Worm (Caenorhabditis elegans) whole organism, L4 larva: ENCODE results near the gene H13N06.7.

Source experiments
- F10B5.3 ChIP-seq: sonication (generic microtip); optimal IDR thresholded peaks from 2 replicates; lab custom pipeline; 2016; ENCODE audit warnings: mild to moderate bottlenecking, missing genetic modification characterization, missing compliant biosample characterization
- F26F4.8 ChIP-seq: fragments of 200-800 bp; sonication (Bioruptor generic); conservative IDR thresholded peaks from 2 replicates; pipeline ENCODE4 v1.3.6; 2022; ENCODE audit warnings: missing genetic modification characterization, missing compliant biosample characterization
- F49E8.2 ChIP-seq: sonication (generic microtip); optimal IDR thresholded peaks from 2 replicates; lab custom pipeline; 2016; ENCODE audit warnings: missing compliant biosample characterization, mild to moderate bottlenecking, missing genetic modification characterization, borderline replicate concordance
- Y48G9A.11 ChIP-seq: fragments of 200-800 bp; sonication (Bioruptor generic); IDR thresholded peaks from 2 replicates; pipeline ENCODE4 v1.3.6; 2022; ENCODE audit warnings: missing genetic modification reagents, missing genetic modification characterization, missing compliant biosample characterization
- aha-1 ChIP-seq: fragments of 150-350 bp; peaks from one replicate; lab custom pipeline; 2014; ENCODE audit warnings: missing biosample characterization, missing genetic modification characterization
- aly-2 ChIP-seq: sonication (generic microtip); optimal IDR thresholded peaks from 2 replicates; lab custom pipeline; 2018; ENCODE audit warnings: missing biosample characterization, missing genetic modification characterization
- ama-1 ChIP-seq: fragments of 150-350 bp; optimal IDR thresholded peaks from 2 replicates; lab custom pipeline; 2014; ENCODE audit warnings: inconsistent platforms, mixed read lengths
- ceh-20 ChIP-seq: fragments of 200-800 bp; sonication (Bioruptor generic); IDR thresholded peaks from 2 replicates; pipeline ENCODE4 v1.3.6; 2022; ENCODE audit warnings: missing genetic modification reagents, missing genetic modification characterization, missing compliant biosample characterization
- ceh-28 ChIP-seq: fragments of 150-350 bp; optimal IDR thresholded peaks from 2 replicates; lab custom pipeline; 2014; ENCODE audit warnings: missing biosample characterization, missing genetic modification reagents, missing genetic modification characterization
- ceh-32 ChIP-seq: sonication (generic microtip); optimal IDR thresholded peaks from 2 replicates; lab custom pipeline; 2016; ENCODE audit warnings: mild to moderate bottlenecking, missing genetic modification characterization, missing compliant biosample characterization; ENCODE audit not compliant: poor library complexity
- ceh-62 ChIP-seq: sonication (generic microtip); optimal IDR thresholded peaks from 2 replicates; lab custom pipeline; 2017; ENCODE audit warnings: missing biosample characterization, missing genetic modification characterization
- cey-2 ChIP-seq: sonication (generic microtip); optimal IDR thresholded peaks from 3 replicates; lab custom pipeline; 2017; ENCODE audit warnings: missing genetic modification characterization, mild to moderate bottlenecking, missing compliant biosample characterization, antibody characterized with exemption, borderline replicate concordance; ENCODE audit not compliant: insufficient read depth
- ctbp-1 ChIP-seq: fragments of 200-800 bp; sonication (Bioruptor generic); IDR thresholded peaks from 2 replicates; pipeline ENCODE4 v1.3.6; 2022; ENCODE audit warnings: missing genetic modification reagents, missing genetic modification characterization, missing compliant biosample characterization
- daf-16 ChIP-seq, 3 experiments: sonication (generic microtip); optimal IDR thresholded peaks; 2 replicates each; lab custom pipeline; 2016 to 2017; ENCODE audit warnings: missing genetic modification characterization in 3 of 3, missing genetic modification reagents in 3 of 3, mild to moderate bottlenecking in 2 of 3, missing compliant biosample characterization in 2 of 3, missing biosample characterization in 1 of 3, moderate library complexity in 1 of 3
- dmd-6 ChIP-seq: fragments of 200-800 bp; sonication (Bioruptor generic); IDR thresholded peaks from 2 replicates; pipeline ENCODE4 v1.3.6; 2022; ENCODE audit warnings: missing genetic modification reagents, missing genetic modification characterization, missing compliant biosample characterization
- dve-1 ChIP-seq: sonication (generic microtip); optimal IDR thresholded peaks from 2 replicates; lab custom pipeline; 2017; ENCODE audit warnings: antibody characterized with exemption, mild to moderate bottlenecking, missing genetic modification characterization, missing compliant biosample characterization; ENCODE audit not compliant: insufficient read depth
- fos-1 ChIP-seq: fragments of 150-350 bp; optimal IDR thresholded peaks from 2 replicates; lab custom pipeline; 2014; ENCODE audit warnings: missing biosample characterization, missing genetic modification characterization
- gei-8 ChIP-seq: fragments of 200-800 bp; sonication (Bioruptor generic); optimal IDR thresholded peaks from 2 replicates; lab custom pipeline; 2018; ENCODE audit warnings: mild to moderate bottlenecking, missing genetic modification characterization, missing compliant biosample characterization
- hlh-11 ChIP-seq: fragments of 200-800 bp; sonication (Bioruptor generic); optimal IDR thresholded peaks from 2 replicates; lab custom pipeline; 2018; ENCODE audit warnings: mild to moderate bottlenecking, missing genetic modification characterization, missing compliant biosample characterization
- hlh-30 ChIP-seq: sonication (generic microtip); optimal IDR thresholded peaks from 2 replicates; lab custom pipeline; 2017; ENCODE audit warnings: antibody characterized with exemption, mild to moderate bottlenecking, missing genetic modification characterization, missing compliant biosample characterization; ENCODE audit not compliant: insufficient read depth
- lin-1 ChIP-seq: fragments of 200-800 bp; sonication (Bioruptor generic); IDR thresholded peaks from 2 replicates; pipeline ENCODE4 v1.3.6; 2022; ENCODE audit warnings: missing genetic modification reagents, missing genetic modification characterization, missing compliant biosample characterization
- lin-15B ChIP-seq: fragments of 150-350 bp; sonication (generic microtip); optimal IDR thresholded peaks from 3 replicates; lab custom pipeline; 2014; ENCODE audit warnings: missing biosample characterization, missing genetic modification characterization
- lir-3 ChIP-seq: sonication (generic microtip); optimal IDR thresholded peaks from 2 replicates; lab custom pipeline; 2016; ENCODE audit warnings: mild to moderate bottlenecking, missing genetic modification characterization, missing compliant biosample characterization
- lsy-2 ChIP-seq, 2 experiments: fragments of 150-350 bp in 1 of 2; sonication (generic microtip) in 1 of 2; optimal IDR thresholded peaks; 2 replicates each; lab custom pipeline; 2014 to 2017; ENCODE audit warnings: missing biosample characterization in 2 of 2, missing genetic modification characterization in 2 of 2
- madf-9 ChIP-seq: fragments of 200-800 bp; sonication (Bioruptor generic); conservative IDR thresholded peaks from 2 replicates; pipeline ENCODE4 v1.3.6; 2022; ENCODE audit warnings: missing genetic modification reagents, missing genetic modification characterization, missing compliant biosample characterization
- mdl-1 ChIP-seq, 2 experiments: fragments of 150-350 bp in 1 of 2; sonication (generic microtip) in 1 of 2; optimal IDR thresholded peaks; 2 replicates each; lab custom pipeline; 2014 to 2017; ENCODE audit warnings: missing biosample characterization in 2 of 2, missing genetic modification characterization in 2 of 2
- mdt-29 ChIP-seq: fragments of 200-800 bp; sonication (Bioruptor generic); IDR thresholded peaks from 2 replicates; pipeline ENCODE4 v1.3.6; 2022; ENCODE audit warnings: missing genetic modification reagents, missing genetic modification characterization, missing compliant biosample characterization
- mxl-3 ChIP-seq: fragments of 200-800 bp; sonication (Bioruptor generic); optimal IDR thresholded peaks from 2 replicates; lab custom pipeline; 2018; ENCODE audit warnings: mild to moderate bottlenecking, missing genetic modification characterization, missing compliant biosample characterization
- nhr-102 ChIP-seq: sonication (generic microtip); optimal IDR thresholded peaks from 2 replicates; lab custom pipeline; 2016; ENCODE audit warnings: mild to moderate bottlenecking, missing genetic modification characterization, moderate library complexity, missing compliant biosample characterization
- nhr-25 ChIP-seq: sonication (generic microtip); optimal IDR thresholded peaks from 2 replicates; lab custom pipeline; 2017; ENCODE audit warnings: missing genetic modification characterization, mild to moderate bottlenecking, missing compliant biosample characterization, antibody characterized with exemption, moderate library complexity, borderline replicate concordance; ENCODE audit not compliant: insufficient read depth
- nhr-28 ChIP-seq: fragments of 150-350 bp; optimal IDR thresholded peaks from 2 replicates; lab custom pipeline; 2014; ENCODE audit warnings: missing biosample characterization, missing genetic modification characterization
- nhr-48 ChIP-seq: sonication (generic microtip); optimal IDR thresholded peaks from 2 replicates; lab custom pipeline; 2016; ENCODE audit warnings: mild to moderate bottlenecking, missing genetic modification characterization, missing compliant biosample characterization
- nhr-77 ChIP-seq: fragments of 150-350 bp; optimal IDR thresholded peaks from 2 replicates; lab custom pipeline; 2014; ENCODE audit warnings: missing biosample characterization, missing genetic modification characterization
- pqm-1 ChIP-seq: sonication (generic microtip); optimal IDR thresholded peaks from 2 replicates; lab custom pipeline; 2017; ENCODE audit warnings: missing biosample characterization, missing genetic modification characterization
- sdz-12 ChIP-seq: fragments of 200-800 bp; sonication (Bioruptor generic); optimal IDR thresholded peaks from 2 replicates; lab custom pipeline; 2018; ENCODE audit warnings: mild to moderate bottlenecking, missing genetic modification characterization, missing compliant biosample characterization
- spr-3 ChIP-seq: fragments of 200-800 bp; sonication (Bioruptor generic); optimal IDR thresholded peaks from 2 replicates; lab custom pipeline; 2018; ENCODE audit warnings: mild to moderate bottlenecking, missing genetic modification characterization, missing compliant biosample characterization
- unc-62 ChIP-seq, 3 experiments: fragments of 150-350 bp in 1 of 3; sonication (generic microtip); optimal IDR thresholded peaks in 2 of 3; peaks in 1 of 3; 1 replicate in 1 of 3; 2 replicates in 2 of 3; lab custom pipeline; 2014 to 2017; ENCODE audit warnings: missing biosample characterization in 3 of 3, missing genetic modification characterization in 3 of 3, missing genetic modification reagents in 3 of 3, missing genotype in 1 of 3

H13N06.7 gene

DNA sequence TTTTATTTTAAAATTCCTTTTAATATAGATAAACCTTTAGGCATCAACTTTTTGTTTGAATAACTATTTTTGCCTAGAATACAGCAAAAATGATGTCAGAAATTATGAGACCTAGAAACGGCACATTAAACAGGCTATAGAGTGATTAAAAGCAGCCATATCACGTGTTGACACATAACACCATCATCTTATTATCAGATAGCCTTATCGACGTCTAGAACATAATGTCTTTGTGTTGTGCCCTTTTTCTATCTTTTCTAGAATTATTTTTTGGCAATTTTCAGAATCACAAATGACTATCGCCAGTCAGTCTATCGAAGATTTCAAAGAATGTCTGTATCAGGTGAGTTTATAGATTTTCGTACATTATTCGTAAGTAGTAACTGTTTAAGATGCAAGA, 8.8 kb upstream of the H13N06.7 start (continued):
- no peak for TF ChIP-seq pqm-1 (tag; lab: Kevin White, UChicago)
- TF ChIP-seq nhr-25: no peak
- no peak for TF ChIP-seq sdz-12 (GFP tag; lab: Kevin White, UChicago)
- no peak for TF ChIP-seq F10B5.3 (tag; lab: Kevin White, UChicago)
- peak; percentile 16 for TF ChIP-seq aha-1 (tag; lab: Kevin White, UChicago)
- TF ChIP-seq, all 104 proteins: peak for 6

DNA sequence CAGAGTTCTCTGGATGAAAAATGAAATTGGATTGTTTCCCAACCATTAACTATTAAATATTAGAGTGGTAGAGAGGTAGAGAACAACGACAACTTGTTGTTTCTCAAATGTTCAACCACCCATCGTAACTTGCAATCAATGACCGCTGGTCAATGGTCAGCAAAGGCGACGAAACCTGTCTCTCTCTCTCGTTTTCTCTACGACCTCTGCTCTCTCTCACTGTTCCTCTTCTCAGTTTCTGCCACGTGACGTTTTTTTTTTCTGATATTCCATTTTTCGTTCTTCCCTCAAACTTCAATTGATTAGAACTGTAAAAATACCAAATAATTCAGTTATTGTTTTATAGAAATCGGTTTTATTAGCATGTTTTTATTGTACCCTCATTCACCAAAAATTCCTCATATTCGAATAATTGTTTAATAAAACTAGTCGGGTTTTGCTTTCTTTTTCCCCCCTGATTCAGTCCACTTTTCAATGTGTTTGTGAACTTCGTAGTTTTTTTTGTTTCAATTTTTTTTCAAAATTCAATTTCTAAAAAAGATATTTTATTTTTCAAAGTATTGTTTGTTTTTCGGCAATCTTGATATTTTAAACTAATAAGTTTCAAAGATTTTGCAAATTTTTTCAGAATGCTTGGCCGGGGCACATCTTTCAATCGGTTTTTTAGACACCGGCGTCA, 5.9 kb upstream of the H13N06.7 start, which contains the start of gene suox-1:
TSS of gene suox-1 (plus strand) at position 629 of the 679 bp plus-strand sequence.
- TF ChIP-seq aly-2 (tag; lab: Kevin White, UChicago) (no peak), fos-1 (tag; lab: Kevin White, UChicago) (no peak), mxl-3 (GFP tag; lab: Kevin White, UChicago) (peak; percentile 18), dmd-6 (GFP tag; lab: Robert Waterston, UW) (peak; percentile 34; the same call in 1 of the 2 replicates), lin-15B (tag; lab: Kevin White, UChicago) (no peak), cey-2 (no peak), nhr-28 (peak; percentile 12), dve-1 (tag; lab: Kevin White, UChicago) (peak; percentile 72), spr-3 (GFP tag; lab: Kevin White, UChicago) (no peak), mdt-29 (GFP tag; lab: Robert Waterston, UW) (no peak), F49E8.2 (tag; lab: Kevin White, UChicago) (no peak), lin-1 (GFP tag; lab: Robert Waterston, UW) (0 out of 2 replicates have a peak, but pooled peaks have one; percentile 11), ceh-28 (tag; lab: Kevin White, UChicago) (peak; percentile 3), Y48G9A.11 (GFP tag; lab: Robert Waterston, UW) (no peak), ceh-32 (tag; lab: Kevin White, UChicago) (no peak), lsy-2 (tag; optimal IDR thresholded peaks at IDR 0.05; lab: Kevin White, UChicago) (peak in 1 of 2 experiments; percentile 44), unc-62 (GFP tag; optimal IDR thresholded peaks at IDR 0.05 in 1 of 2; lab: Kevin White, UChicago) (peak in 1 of 2 experiments; percentile 81), unc-62 (tag; optimal IDR thresholded peaks at IDR 0.05; lab: Kevin White, UChicago) (no peak), daf-16 (GFP tag; optimal IDR thresholded peaks at IDR 0.05; lab: Kevin White, UChicago) (no peak), daf-16 (tag; optimal IDR thresholded peaks at IDR 0.05; lab: Kevin White, UChicago) (peak; percentile 65), gei-8 (GFP tag; lab: Kevin White, UChicago) (no peak), lir-3 (tag; lab: Kevin White, UChicago) (no peak), F10B5.3 (tag; lab: Kevin White, UChicago) (no peak), madf-9 (GFP tag; lab: Robert Waterston, UW) (no peak), nhr-77 (tag; lab: Kevin White, UChicago) (peak; percentile 42), ceh-20 (peak; percentile 43; the same call in 1 of the 2 replicates), aha-1 (tag; lab: Kevin White, UChicago) (peak; percentile 78), mdl-1 (tag; optimal IDR thresholded peaks at IDR 0.05; lab: Kevin White, UChicago) (peak; percentile 23 to 89), ama-1 (lab: Kevin White, UChicago) (no peak), hlh-30 (tag; lab: Kevin White, UChicago) (peak; percentile 82), nhr-48 (no peak), ctbp-1 (no peak), F26F4.8 (GFP tag; lab: Robert Waterston, UW) (no peak), ceh-62 (tag; lab: Kevin White, UChicago) (no peak), nhr-102 (peak; percentile 17), hlh-11 (tag; lab: Kevin White, UChicago) (peak; percentile 74)
